Worm (Caenorhabditis elegans) whole organism, L2 larva: Measurements from ENCODE around the gene C46E10.8.

Source experiments
- C34F6.9 ChIP-seq: fragments of 150-350 bp; optimal IDR thresholded peaks from 2 replicates; lab custom pipeline; 2014; ENCODE audit warnings: missing biosample characterization, missing genetic modification characterization
- F13H6.1 ChIP-seq: sonication (generic microtip); optimal IDR thresholded peaks from 2 replicates; lab custom pipeline; 2016; ENCODE audit warnings: missing genetic modification characterization, missing compliant biosample characterization
- R02D3.7 ChIP-seq: fragments of 150-350 bp; optimal IDR thresholded peaks from 2 replicates; lab custom pipeline; 2014; ENCODE audit warnings: missing biosample characterization, missing genetic modification characterization
- Y55F3AM.14 ChIP-seq: fragments of 200-800 bp; sonication (Bioruptor generic); optimal IDR thresholded peaks from 2 replicates; lab custom pipeline; 2018; ENCODE audit warnings: mild to moderate bottlenecking, missing genetic modification characterization, missing compliant biosample characterization
- ZK546.5 ChIP-seq: sonication (generic microtip); optimal IDR thresholded peaks from 2 replicates; lab custom pipeline; 2017; ENCODE audit warnings: missing biosample characterization, missing genetic modification characterization
- alr-1 ChIP-seq: fragments of 150-350 bp; optimal IDR thresholded peaks from 2 replicates; lab custom pipeline; 2014; ENCODE audit warnings: missing biosample characterization, missing genetic modification characterization
- aly-2 ChIP-seq: fragments of 150-350 bp; optimal IDR thresholded peaks from 2 replicates; lab custom pipeline; 2014; ENCODE audit warnings: missing biosample characterization, missing genetic modification characterization
- ama-1 ChIP-seq: fragments of 150-350 bp; optimal IDR thresholded peaks from 2 replicates; lab custom pipeline; 2018; ENCODE audit warnings: inconsistent platforms
- blmp-1 ChIP-seq: sonication (generic microtip); optimal IDR thresholded peaks from 2 replicates; lab custom pipeline; 2017; ENCODE audit warnings: missing genetic modification characterization, mild to moderate bottlenecking, missing compliant biosample characterization, antibody characterized with exemption, moderate library complexity; ENCODE audit not compliant: insufficient read depth
- ceh-16 ChIP-seq: fragments of 150-350 bp; optimal IDR thresholded peaks from 2 replicates; lab custom pipeline; 2014; ENCODE audit warnings: missing biosample characterization, missing genetic modification characterization
- ceh-82 ChIP-seq: fragments of 150-350 bp; optimal IDR thresholded peaks from 2 replicates; lab custom pipeline; 2014; ENCODE audit warnings: missing biosample characterization, missing genetic modification characterization
- crh-2 ChIP-seq: sonication (generic microtip); optimal IDR thresholded peaks from 2 replicates; lab custom pipeline; 2017; ENCODE audit warnings: missing biosample characterization, missing genetic modification characterization
- dmd-4 ChIP-seq: sonication (generic microtip); optimal IDR thresholded peaks from 2 replicates; lab custom pipeline; 2017; ENCODE audit warnings: missing biosample characterization, missing genetic modification characterization
- egl-27 ChIP-seq: sonication (generic microtip); optimal IDR thresholded peaks from 3 replicates; lab custom pipeline; 2017; ENCODE audit warnings: missing biosample characterization, missing genetic modification reagents, missing genetic modification characterization
- elt-1 ChIP-seq: fragments of 150-350 bp; optimal IDR thresholded peaks from 2 replicates; lab custom pipeline; 2014; ENCODE audit warnings: missing biosample characterization, missing genetic modification characterization
- fos-1 ChIP-seq: fragments of 150-350 bp; optimal IDR thresholded peaks from 2 replicates; lab custom pipeline; 2014; ENCODE audit warnings: missing biosample characterization, missing genetic modification characterization
- gmeb-1 ChIP-seq: fragments of 150-350 bp; optimal IDR thresholded peaks from 2 replicates; lab custom pipeline; 2014; ENCODE audit warnings: missing biosample characterization, missing genetic modification characterization
- lin-11 ChIP-seq: fragments of 150-350 bp; sonication (generic microtip); optimal IDR thresholded peaks from 2 replicates; lab custom pipeline; 2014; ENCODE audit warnings: missing biosample characterization, missing genetic modification characterization, inconsistent platforms, mixed read lengths
- lin-13 ChIP-seq: fragments of 150-350 bp; optimal IDR thresholded peaks from 2 replicates; lab custom pipeline; 2014; ENCODE audit warnings: missing biosample characterization, missing genetic modification reagents, missing genetic modification characterization
- lin-39 ChIP-seq: fragments of 150-350 bp; optimal IDR thresholded peaks from 2 replicates; lab custom pipeline; 2014; ENCODE audit warnings: missing biosample characterization, missing genetic modification reagents, missing genetic modification characterization
- mab-5 ChIP-seq: fragments of 150-350 bp; optimal IDR thresholded peaks from 2 replicates; lab custom pipeline; 2014; ENCODE audit warnings: missing biosample characterization, missing genetic modification characterization
- mdl-1 ChIP-seq, 2 experiments: fragments of 150-350 bp in 1 of 2; sonication (generic microtip) in 1 of 2; optimal IDR thresholded peaks; 2 replicates each; lab custom pipeline; 2017; ENCODE audit warnings: missing biosample characterization in 2 of 2, missing genetic modification characterization in 2 of 2
- nhr-10 ChIP-seq: sonication (generic microtip); optimal IDR thresholded peaks from 2 replicates; lab custom pipeline; 2017; ENCODE audit warnings: missing biosample characterization, missing genetic modification characterization
- nhr-11 ChIP-seq: fragments of 150-350 bp; optimal IDR thresholded peaks from 2 replicates; lab custom pipeline; 2014; ENCODE audit warnings: missing biosample characterization, missing genetic modification characterization
- nhr-12 ChIP-seq: fragments of 150-350 bp; optimal IDR thresholded peaks from 2 replicates; lab custom pipeline; 2014; ENCODE audit warnings: missing biosample characterization, missing genetic modification characterization
- nhr-21 ChIP-seq: fragments of 150-350 bp; optimal IDR thresholded peaks from 2 replicates; lab custom pipeline; 2014; ENCODE audit warnings: missing biosample characterization, missing genetic modification characterization
- nhr-23 ChIP-seq: fragments of 150-350 bp; optimal IDR thresholded peaks from 2 replicates; lab custom pipeline; 2014; ENCODE audit warnings: missing biosample characterization, missing genetic modification reagents, missing genetic modification characterization
- nhr-237 ChIP-seq: fragments of 150-350 bp; optimal IDR thresholded peaks from 2 replicates; lab custom pipeline; 2014; ENCODE audit warnings: missing biosample characterization, missing genetic modification characterization
- nhr-6 ChIP-seq: fragments of 150-350 bp; optimal IDR thresholded peaks from 2 replicates; lab custom pipeline; 2014; ENCODE audit warnings: missing biosample characterization, missing genetic modification characterization
- nhr-77 ChIP-seq: fragments of 150-350 bp; optimal IDR thresholded peaks from 2 replicates; lab custom pipeline; 2014; ENCODE audit warnings: missing biosample characterization, missing genetic modification characterization
- peb-1 ChIP-seq: fragments of 150-350 bp; optimal IDR thresholded peaks from 2 replicates; lab custom pipeline; 2014; ENCODE audit warnings: missing biosample characterization, missing genetic modification characterization
- sem-4 ChIP-seq: fragments of 150-350 bp; optimal IDR thresholded peaks from 2 replicates; lab custom pipeline; 2014; ENCODE audit warnings: missing biosample characterization, missing genetic modification reagents, missing genetic modification characterization
- skn-1 ChIP-seq: sonication (generic microtip); optimal IDR thresholded peaks from 2 replicates; lab custom pipeline; 2017; ENCODE audit warnings: missing biosample characterization, missing genetic modification characterization
- sma-3 ChIP-seq: sonication (generic microtip); optimal IDR thresholded peaks from 2 replicates; lab custom pipeline; 2016; ENCODE audit warnings: missing genetic modification reagents, missing genetic modification characterization, missing compliant biosample characterization
- sma-9 ChIP-seq, 2 experiments: fragments of 150-350 bp in 1 of 2; sonication (generic microtip) in 1 of 2; optimal IDR thresholded peaks; 2 replicates each; lab custom pipeline; 2014 to 2016; ENCODE audit warnings: missing genetic modification characterization in 2 of 2, mild to moderate bottlenecking in 1 of 2, missing biosample characterization in 1 of 2, missing compliant biosample characterization in 1 of 2, missing genetic modification reagents in 1 of 2, moderate library complexity in 1 of 2
- unc-39 ChIP-seq: fragments of 150-350 bp; optimal IDR thresholded peaks from 2 replicates; lab custom pipeline; 2014; ENCODE audit warnings: missing biosample characterization, missing genetic modification characterization
- unc-55 ChIP-seq: fragments of 150-350 bp; sonication (generic microtip); optimal IDR thresholded peaks from 3 replicates; lab custom pipeline; 2014; ENCODE audit warnings: missing biosample characterization, missing genetic modification reagents, missing genetic modification characterization
- unc-62 ChIP-seq: fragments of 150-350 bp; optimal IDR thresholded peaks from 2 replicates; lab custom pipeline; 2014; ENCODE audit warnings: missing biosample characterization, missing genetic modification reagents, missing genetic modification characterization
- zag-1 ChIP-seq: fragments of 150-350 bp; optimal IDR thresholded peaks from 2 replicates; lab custom pipeline; 2014; ENCODE audit warnings: missing biosample characterization, missing genetic modification characterization
- ztf-1 ChIP-seq: fragments of 200-800 bp; sonication (Bioruptor generic); conservative IDR thresholded peaks from 2 replicates; pipeline ENCODE4 v1.3.6; 2022; ENCODE audit warnings: missing genetic modification characterization, missing compliant biosample characterization
- ztf-11 ChIP-seq: sonication (generic microtip); optimal IDR thresholded peaks from 2 replicates; lab custom pipeline; 2017; ENCODE audit warnings: missing biosample characterization, missing genetic modification characterization
- ztf-4 ChIP-seq: fragments of 150-350 bp; optimal IDR thresholded peaks from 2 replicates; lab custom pipeline; 2014; ENCODE audit warnings: missing biosample characterization, missing genetic modification characterization

C46E10.8 gene

ce11 chrII:3709255-3709654 is 18.6 kb downstream of the C46E10.8 start, which contains the start of gene srx-110:
srx-110 (plus strand) TSS chrII:3709555.
- TF ChIP-seq sma-9 (GFP tag; optimal IDR thresholded peaks at IDR 0.05; lab: Kevin White, UChicago) = no peak
- TF ChIP-seq sma-9 (tag; optimal IDR thresholded peaks at IDR 0.05; lab: Kevin White, UChicago) = no peak
- TF ChIP-seq mab-5 (tag; lab: Kevin White, UChicago) = no peak
- TF ChIP-seq sem-4 (tag; lab: Kevin White, UChicago) = no peak
- no peak for TF ChIP-seq nhr-6 (tag; lab: Kevin White, UChicago)
- TF ChIP-seq nhr-77 (tag; lab: Kevin White, UChicago) = no peak
- TF ChIP-seq ama-1 (lab: Kevin White, UChicago) = no peak
- TF ChIP-seq dmd-4 (tag; lab: Kevin White, UChicago) = no peak
- no peak for TF ChIP-seq nhr-21 (tag; lab: Kevin White, UChicago)
- no peak for TF ChIP-seq F13H6.1
- TF ChIP-seq nhr-10 = no peak
- TF ChIP-seq zag-1 (tag; lab: Kevin White, UChicago) = no peak
- TF ChIP-seq nhr-12 (tag; lab: Kevin White, UChicago) = no peak
- TF ChIP-seq ceh-82 = no peak
- TF ChIP-seq, all 48 proteins: peak for 0

ce11 chrII:3705320-3705719 is 22.6 kb downstream of the C46E10.8 start, which contains the start of gene srx-108:
srx-108 (plus strand) TSS chrII:3705620.
- TF ChIP-seq zag-1 (tag; lab: Kevin White, UChicago) (no peak), blmp-1 (tag; lab: Kevin White, UChicago) (no peak), unc-62 (GFP tag; lab: Kevin White, UChicago) (no peak), ama-1 (lab: Kevin White, UChicago) (no peak), nhr-12 (tag; lab: Kevin White, UChicago) (no peak), dmd-4 (tag; lab: Kevin White, UChicago) (no peak), ZK546.5 (no peak), skn-1 (no peak), unc-39 (tag; lab: Kevin White, UChicago) (no peak), lin-39 (tag; lab: Kevin White, UChicago) (no peak), nhr-23 (tag; lab: Kevin White, UChicago) (no peak), F13H6.1 (no peak), ztf-4 (tag; lab: Kevin White, UChicago) (no peak), mdl-1 (tag; optimal IDR thresholded peaks at IDR 0.05; lab: Kevin White, UChicago) (no peak), ceh-16 (tag; lab: Kevin White, UChicago) (no peak), R02D3.7 (tag; lab: Kevin White, UChicago) (no peak), Y55F3AM.14 (GFP tag; lab: Kevin White, UChicago) (no peak), mab-5 (tag; lab: Kevin White, UChicago) (no peak), sma-3 (GFP tag; lab: Kevin White, UChicago) (no peak)
- TF ChIP-seq, all 48 proteins: peak for 0

- TF ChIP-seq unc-55 (GFP tag; lab: Kevin White, UChicago) (no peak), aly-2 (tag; lab: Kevin White, UChicago) (no peak), sma-3 (GFP tag; lab: Kevin White, UChicago) (no peak), lin-13 (GFP tag; lab: Kevin White, UChicago) (no peak), sma-9 (GFP tag; optimal IDR thresholded peaks at IDR 0.05; lab: Kevin White, UChicago) (no peak), sma-9 (tag; optimal IDR thresholded peaks at IDR 0.05; lab: Kevin White, UChicago) (no peak), nhr-11 (tag; lab: Kevin White, UChicago) (no peak), dmd-4 (tag; lab: Kevin White, UChicago) (no peak), skn-1 (no peak), crh-2 (tag; lab: Kevin White, UChicago) (no peak), lin-11 (tag; lab: Kevin White, UChicago) (no peak), sem-4 (tag; lab: Kevin White, UChicago) (no peak)
These were observed 26.6 kb downstream of the C46E10.8 start, which contains the start of gene srx-105 for ce11 chrII:3701305-3701704. srx-105 (minus strand) TSS chrII:3701405.

ce11 chrII:3699591-3699990 is 28.3 kb downstream of the C46E10.8 start, which contains the start of gene srx-104:
srx-104 (minus strand) TSS chrII:3699691.
- no peak for TF ChIP-seq ceh-16 (tag; lab: Kevin White, UChicago)
- no peak for TF ChIP-seq ZK546.5
- TF ChIP-seq gmeb-1 (tag; lab: Kevin White, UChicago) = no peak
- no peak for TF ChIP-seq ztf-11 (tag; lab: Kevin White, UChicago)
- no peak for TF ChIP-seq peb-1
- no peak for TF ChIP-seq fos-1 (tag; lab: Kevin White, UChicago)
- no peak for TF ChIP-seq ztf-1 (GFP tag; lab: Robert Waterston, UW)
- TF ChIP-seq ceh-82 = no peak
- no peak for TF ChIP-seq lin-39 (tag; lab: Kevin White, UChicago)
- no peak for TF ChIP-seq nhr-23 (tag; lab: Kevin White, UChicago)
- TF ChIP-seq skn-1 = no peak
- TF ChIP-seq elt-1 (tag; lab: Kevin White, UChicago) = no peak
- TF ChIP-seq R02D3.7 (tag; lab: Kevin White, UChicago) = no peak
- TF ChIP-seq alr-1 (tag; lab: Kevin White, UChicago) = no peak
- no peak for TF ChIP-seq C34F6.9 (tag; lab: Kevin White, UChicago)
- TF ChIP-seq nhr-6 (tag; lab: Kevin White, UChicago) = no peak
- no peak for TF ChIP-seq lin-13 (GFP tag; lab: Kevin White, UChicago)
- TF ChIP-seq nhr-237 (tag; lab: Kevin White, UChicago) = no peak
- no peak for TF ChIP-seq egl-27 (tag; lab: Kevin White, UChicago)
- TF ChIP-seq unc-55 (GFP tag; lab: Kevin White, UChicago) = no peak
